Fruit fly (Drosophila melanogaster): ENCODE measurements around the gene CG6607.

CG6607 gene

DNA sequence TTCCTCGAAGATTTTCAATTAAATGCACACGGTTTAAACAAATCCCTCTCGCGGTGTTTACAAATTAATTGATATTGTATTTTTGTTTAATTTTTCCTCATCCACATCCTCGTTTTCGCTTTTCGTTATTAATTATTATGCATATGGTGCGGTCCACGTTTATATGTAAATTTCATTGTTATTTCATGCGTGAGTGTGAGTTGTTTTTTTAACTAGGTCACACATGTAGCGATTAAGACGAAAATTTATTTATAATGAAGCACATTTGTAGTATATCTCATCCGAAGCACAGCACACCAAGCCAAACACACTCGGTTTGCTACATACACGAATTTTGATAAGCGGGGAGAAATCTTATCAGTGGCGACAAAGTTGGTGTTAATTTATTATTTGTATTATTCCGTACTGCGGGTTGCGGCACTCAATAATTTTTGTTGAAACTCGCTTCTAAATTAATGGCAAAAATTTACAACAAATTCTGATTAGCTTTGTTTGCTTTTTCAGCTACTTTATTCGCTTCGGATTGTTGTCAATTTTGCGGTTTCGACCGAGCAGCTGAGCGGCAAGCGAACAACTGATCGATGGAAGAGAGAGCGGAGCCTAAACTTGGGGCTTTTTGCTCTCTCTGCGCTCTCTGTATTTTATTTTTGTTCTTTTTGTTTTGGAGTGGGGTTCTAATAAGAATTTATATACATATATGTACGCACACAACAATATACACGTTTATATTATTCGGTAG, 43.7 kb downstream of the CG6607 start:
- TF ChIP-seq CG9705 (GFP tag; optimal IDR thresholded peaks at IDR 0.05) (no peak), Jra (GFP tag; optimal IDR thresholded peaks at IDR 0.05) (no peak), brk (GFP tag; optimal IDR thresholded peaks at IDR 0.05) (peak; percentile 60), GATAd (GFP tag; optimal IDR thresholded peaks at IDR 0.05) (no peak), CrebA (GFP tag; optimal IDR thresholded peaks at IDR 0.05; ENCODE audit: borderline replicate concordance) (peak; percentile 75), Rel (GFP tag; optimal IDR thresholded peaks at IDR 0.05) (peak; percentile 16), Rel (tag; optimal IDR thresholded peaks at IDR 0.05) (peak; percentile 42), Hnf4 (GFP tag; optimal IDR thresholded peaks at IDR 0.05) (peak; percentile 18), lola (GFP tag; optimal IDR thresholded peaks at IDR 0.05) (no peak), Hr83 (GFP tag; optimal IDR thresholded peaks at IDR 0.05; ENCODE audit: poor library complexity, severe bottlenecking) (peak; percentile 59), psq (GFP tag; optimal IDR thresholded peaks at IDR 0.05) (no peak), Sp1 (GFP tag; optimal IDR thresholded peaks at IDR 0.05) (peak; percentile 10), tai (GFP tag; optimal IDR thresholded peaks at IDR 0.05) (no peak), br (GFP tag; optimal IDR thresholded peaks at IDR 0.05) (peak; percentile 32), Dif (GFP tag; optimal IDR thresholded peaks at IDR 0.05; ENCODE audit: partially characterized antibody) (peak; percentile 89), h (GFP tag; optimal IDR thresholded peaks at IDR 0.05) (peak; percentile 48), HLH106 (tag; optimal IDR thresholded peaks at IDR 0.05) (no peak), usp (GFP tag; optimal IDR thresholded peaks at IDR 0.05) (no peak), fru (GFP tag; optimal IDR thresholded peaks at IDR 0.05) (peak; percentile 1), rgr (GFP tag; optimal IDR thresholded peaks at IDR 0.05) (no peak), dmrt93B (GFP tag; optimal IDR thresholded peaks at IDR 0.05) (no peak), Myc (optimal IDR thresholded peaks at IDR 0.05) (no peak), woc (GFP tag; optimal IDR thresholded peaks at IDR 0.05) (no peak), ey (GFP tag; optimal IDR thresholded peaks at IDR 0.05) (no peak), Mio (GFP tag; optimal IDR thresholded peaks at IDR 0.05) (no peak), sage (GFP tag; optimal IDR thresholded peaks at IDR 0.05) (peak; percentile 4), N (GFP tag; optimal IDR thresholded peaks at IDR 0.05) (no peak), foxo (GFP tag; optimal IDR thresholded peaks at IDR 0.05) (no peak), Vsx2 (GFP tag; optimal IDR thresholded peaks at IDR 0.05; ENCODE audit: partially characterized antibody) (peak; percentile 65), Dfd (GFP tag; optimal IDR thresholded peaks at IDR 0.05) (no peak), jim (GFP tag; optimal IDR thresholded peaks at IDR 0.05) (peak; percentile 54), dl (GFP tag; optimal IDR thresholded peaks at IDR 0.05; ENCODE audit: insufficient read depth in 1 of 2, partially characterized antibody in 2 of 2) (peak; percentile 73 to 87), dsf (GFP tag; optimal IDR thresholded peaks at IDR 0.05; ENCODE audit: borderline replicate concordance) (no peak), OdsH (GFP tag; optimal IDR thresholded peaks at IDR 0.05) (no peak)

DNA sequence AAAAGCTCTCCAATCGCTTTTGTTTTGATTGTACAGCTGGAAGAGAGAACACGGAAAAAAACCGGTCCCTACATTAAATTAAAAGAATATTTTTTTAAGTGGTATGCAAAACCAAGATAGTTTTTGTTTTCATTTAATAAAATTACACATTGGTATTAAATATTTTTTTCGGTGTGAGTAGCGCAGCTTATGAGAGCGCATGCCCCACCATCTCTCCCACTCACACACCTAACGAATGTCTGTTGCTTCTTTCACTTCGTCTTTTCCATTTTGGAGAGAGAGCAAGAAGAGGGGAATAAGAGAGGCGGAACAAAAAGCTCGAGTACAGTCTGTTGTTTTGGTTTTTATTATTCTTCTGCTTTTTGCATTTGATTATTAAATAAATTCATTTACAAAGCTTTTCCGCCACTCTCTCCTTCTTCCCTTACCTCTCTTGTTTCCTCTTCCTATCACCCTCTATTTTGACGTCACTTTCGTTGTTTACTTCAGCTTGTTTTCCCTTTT, 44.7 kb downstream of the CG6607 start:
- TF ChIP-seq N (GFP tag; optimal IDR thresholded peaks at IDR 0.05) (no peak), Mio (GFP tag; optimal IDR thresholded peaks at IDR 0.05) (peak; percentile 88), h (GFP tag; optimal IDR thresholded peaks at IDR 0.05) (peak; percentile 100), dsf (GFP tag; optimal IDR thresholded peaks at IDR 0.05; ENCODE audit: borderline replicate concordance) (peak; percentile 93), Jra (GFP tag; optimal IDR thresholded peaks at IDR 0.05) (peak; percentile 97), psq (GFP tag; optimal IDR thresholded peaks at IDR 0.05) (peak; percentile 99), Hr78 (GFP tag; optimal IDR thresholded peaks at IDR 0.05) (no peak), dmrt93B (GFP tag; optimal IDR thresholded peaks at IDR 0.05) (peak; percentile 96), Hr83 (GFP tag; optimal IDR thresholded peaks at IDR 0.05; ENCODE audit: poor library complexity, severe bottlenecking) (peak; percentile 77), Rel (GFP tag; optimal IDR thresholded peaks at IDR 0.05) (peak; percentile 98), Rel (tag; optimal IDR thresholded peaks at IDR 0.05) (peak; percentile 89), sage (GFP tag; optimal IDR thresholded peaks at IDR 0.05) (peak; percentile 98), tai (GFP tag; optimal IDR thresholded peaks at IDR 0.05) (peak; percentile 95), Abd-B (GFP tag; optimal IDR thresholded peaks at IDR 0.05) (no peak), Dfd (GFP tag; optimal IDR thresholded peaks at IDR 0.05) (peak; percentile 27), CG9705 (GFP tag; optimal IDR thresholded peaks at IDR 0.05) (peak; percentile 93), usp (GFP tag; optimal IDR thresholded peaks at IDR 0.05) (no peak), Myc (optimal IDR thresholded peaks at IDR 0.05) (no peak), Sp1 (GFP tag; optimal IDR thresholded peaks at IDR 0.05) (peak; percentile 99), OdsH (GFP tag; optimal IDR thresholded peaks at IDR 0.05) (peak; percentile 99), Hnf4 (GFP tag; optimal IDR thresholded peaks at IDR 0.05) (peak; percentile 99), dl (GFP tag; optimal IDR thresholded peaks at IDR 0.05; ENCODE audit: insufficient read depth in 1 of 2, partially characterized antibody in 2 of 2) (peak; percentile 52 to 70), lola (GFP tag; optimal IDR thresholded peaks at IDR 0.05) (no peak), foxo (GFP tag; optimal IDR thresholded peaks at IDR 0.05) (peak; percentile 66 to 99), ey (GFP tag; optimal IDR thresholded peaks at IDR 0.05) (peak; percentile 99), br (GFP tag; optimal IDR thresholded peaks at IDR 0.05) (peak; percentile 99), brk (GFP tag; optimal IDR thresholded peaks at IDR 0.05) (peak; percentile 98), jim (GFP tag; optimal IDR thresholded peaks at IDR 0.05) (no peak), CrebA (GFP tag; optimal IDR thresholded peaks at IDR 0.05; ENCODE audit: borderline replicate concordance) (peak; percentile 96), HLH106 (tag; optimal IDR thresholded peaks at IDR 0.05) (peak; percentile 99), rgr (GFP tag; optimal IDR thresholded peaks at IDR 0.05) (peak; percentile 99), GATAd (GFP tag; optimal IDR thresholded peaks at IDR 0.05) (peak; percentile 86), fru (GFP tag; optimal IDR thresholded peaks at IDR 0.05) (peak; percentile 99), pan (optimal IDR thresholded peaks at IDR 0.05) (no peak), Dif (GFP tag; optimal IDR thresholded peaks at IDR 0.05; ENCODE audit: partially characterized antibody) (peak; percentile 71), woc (GFP tag; optimal IDR thresholded peaks at IDR 0.05) (peak; percentile 98), sv (GFP tag; optimal IDR thresholded peaks at IDR 0.05) (peak; percentile 97), Vsx2 (GFP tag; optimal IDR thresholded peaks at IDR 0.05; ENCODE audit: partially characterized antibody) (peak; percentile 33), CG32264 (GFP tag; optimal IDR thresholded peaks at IDR 0.05) (peak; percentile 94)

Data from whole organism, wandering third instar larva.